Fruit fly (Drosophila melanogaster): ENCODE data around the gene Vha100-4.

Gene Vha100-4

dm6 chr3R:18384972-18385371 lies 4.6 kb downstream of the Vha100-4 start, which contains the start of gene CG14309:
Gene CG14309, minus strand, starts transcription at chr3R:18385072.
- no peak for TF ChIP-seq gsb-n (tag; optimal IDR thresholded peaks at IDR 0.05)
- no peak for TF ChIP-seq kay (GFP tag; optimal IDR thresholded peaks at IDR 0.05)
- TF ChIP-seq ac (GFP tag; optimal IDR thresholded peaks at IDR 0.05) = no peak
- no peak for TF ChIP-seq CG7928 (GFP tag; optimal IDR thresholded peaks at IDR 0.05)
- TF ChIP-seq CG9437 (GFP tag; optimal IDR thresholded peaks at IDR 0.05) = no peak
- no peak for TF ChIP-seq Mad (GFP tag; optimal IDR thresholded peaks at IDR 0.05)
- TF ChIP-seq rib (GFP tag; IDR thresholded peaks at IDR 0.05) = no peak

- TF ChIP-seq cg (GFP tag; optimal IDR thresholded peaks at IDR 0.05) (no peak), Atf3 (GFP tag; optimal IDR thresholded peaks at IDR 0.05) (no peak), CG15514 (GFP tag; optimal IDR thresholded peaks at IDR 0.05) (peak; percentile 2), stc (GFP tag; IDR thresholded peaks at IDR 0.05) (no peak), gt (GFP tag; IDR thresholded peaks at IDR 0.05) (no peak), insv (GFP tag; optimal IDR thresholded peaks at IDR 0.05) (no peak), Hr78 (GFP tag; optimal IDR thresholded peaks at IDR 0.05) (peak in 1 of 2 experiments; percentile 62), CG10979 (tag; optimal IDR thresholded peaks at IDR 0.05) (peak; percentile 77), CG3163 (GFP tag; optimal IDR thresholded peaks at IDR 0.05) (peak; percentile 84), lola (GFP tag; optimal IDR thresholded peaks at IDR 0.05) (no peak), CG31224 (GFP tag; IDR thresholded peaks at IDR 0.05) (no peak), CG10543 (GFP tag; optimal IDR thresholded peaks at IDR 0.05) (peak; percentile 34), CG11398 (GFP tag; optimal IDR thresholded peaks at IDR 0.05) (no peak), sima (GFP tag; optimal IDR thresholded peaks at IDR 0.05) (no peak), bsh (GFP tag; optimal IDR thresholded peaks at IDR 0.05) (peak in 1 of 2 experiments; percentile 61), CG1647 (GFP tag; optimal IDR thresholded peaks at IDR 0.05) (no peak), NfI (GFP tag; optimal IDR thresholded peaks at IDR 0.05) (no peak), CG8290 (GFP tag; optimal IDR thresholded peaks at IDR 0.05) (no peak), CG8290 (tag; optimal IDR thresholded peaks at IDR 0.05) (no peak), mld (GFP tag; IDR thresholded peaks at IDR 0.05; ENCODE audit: partially characterized antibody) (no peak), Fer1 (GFP tag; optimal IDR thresholded peaks at IDR 0.05) (no peak), kay (GFP tag; optimal IDR thresholded peaks at IDR 0.05) (no peak), Med (GFP tag) (peak; percentile 70), Hey (tag; optimal IDR thresholded peaks at IDR 0.05) (no peak), vvl (GFP tag; IDR thresholded peaks at IDR 0.05) (peak; percentile 64), CG6175 (GFP tag; IDR thresholded peaks at IDR 0.05) (no peak), fd3F (GFP tag; optimal IDR thresholded peaks at IDR 0.05) (no peak), CTCF (GFP tag; optimal IDR thresholded peaks at IDR 0.05) (peak; percentile 91), HHEX (GFP tag; optimal IDR thresholded peaks at IDR 0.05) (peak; percentile 5), rib (GFP tag; IDR thresholded peaks at IDR 0.05) (peak; percentile 42; the same call in 1 of the 2 replicates), CG7357 (GFP tag; IDR thresholded peaks at IDR 0.05) (no peak), CG13287 (GFP tag; IDR thresholded peaks at IDR 0.05; ENCODE audit: partially characterized antibody) (peak; percentile 24; the same call in 1 of the 2 replicates), sens-2 (GFP tag; IDR thresholded peaks at IDR 0.05) (0 out of 2 replicates have a peak, but pooled peaks have one; percentile 44), ab (GFP tag; optimal IDR thresholded peaks at IDR 0.05) (no peak), mirr (GFP tag; optimal IDR thresholded peaks at IDR 0.05) (no peak), Stat92E (GFP tag; optimal IDR thresholded peaks at IDR 0.05) (peak in 1 of 3 experiments; percentile 2), CG34422 (GFP tag; IDR thresholded peaks at IDR 0.05) (peak; percentile 60; the same call in 1 of the 3 replicates), amos (GFP tag; IDR thresholded peaks at IDR 0.05; ENCODE audit: partially characterized antibody) (peak; percentile 19; the same call in 1 of the 2 replicates), chinmo (GFP tag; IDR thresholded peaks at IDR 0.05; ENCODE audit: partially characterized antibody) (peak; percentile 95), bab2 (GFP tag; optimal IDR thresholded peaks at IDR 0.05) (no peak), CG14014 (GFP tag; IDR thresholded peaks at IDR 0.05) (no peak), CkIIα-i1 (GFP tag; IDR thresholded peaks at IDR 0.05) (no peak), hkb (optimal IDR thresholded peaks at IDR 0.05) (no peak), hkb (GFP tag; IDR thresholded peaks at IDR 0.05) (no peak)
These were observed 8.5 kb downstream of the Vha100-4 start, which contains the start of gene CG7675 for dm6 chr3R:18381014-18381512. Gene CG7675, minus strand, starts transcription at chr3R:18381178.

All from whole organism, embryonic.